Worm (Caenorhabditis elegans) whole organism, midembryonic: ENCODE data around the gene otub-4.

Experiments used
- cog-1 ChIP-seq: sonication (generic microtip); optimal IDR thresholded peaks from 2 replicates; lab custom pipeline; 2016; ENCODE audit warnings: missing genetic modification characterization, missing compliant biosample characterization
- flt-1 ChIP-seq: fragments of 200-800 bp; sonication (Bioruptor generic); IDR thresholded peaks from 2 replicates; pipeline ENCODE4 v1.3.6; 2022; ENCODE audit warnings: missing genetic modification characterization, missing compliant biosample characterization
- ztf-23 ChIP-seq: fragments of 200-800 bp; sonication (Bioruptor generic); IDR thresholded peaks from 2 replicates; pipeline ENCODE4 v1.3.6; 2022; ENCODE audit warnings: missing genetic modification reagents, missing genetic modification characterization, missing compliant biosample characterization

ce11 chrIV:3336585-3336984 is 41.3 kb downstream of the otub-4 start, which contains the start of gene F42A6.6:
- TF ChIP-seq flt-1 (no peak), cog-1 (tag; lab: Kevin White, UChicago) (no peak), ztf-23 (GFP tag; lab: Robert Waterston, UW) (0 out of 2 replicates have a peak, but pooled peaks have one; percentile 26)
